Fruit fly (Drosophila melanogaster) whole organism, pupa: ENCODE measurements around the gene TSG101.

ENCODE experiments used
- CG12605 ChIP-seq: fragments of 200-800 bp; sonication (Bioruptor generic); IDR thresholded peaks from 2 replicates; pipeline ENCODE4 v1.3.6; 2022; ENCODE audit warnings: missing biosample characterization, missing genetic modification characterization
- CG13204 ChIP-seq: fragments of 200-800 bp; sonication (Bioruptor generic); optimal IDR thresholded peaks from 2 replicates; lab custom pipeline; 2018; ENCODE audit warnings: missing biosample characterization, mild to moderate bottlenecking, missing genetic modification characterization, moderate library complexity
- CG14655 ChIP-seq: fragments of 200-800 bp; sonication (Bioruptor generic); optimal IDR thresholded peaks from 3 replicates; lab custom pipeline; 2017; ENCODE audit warnings: mild to moderate bottlenecking, missing biosample characterization, missing genetic modification reagents, missing genetic modification characterization
- CG15710 ChIP-seq: fragments of 200-800 bp; sonication (Bioruptor generic); optimal IDR thresholded peaks from 2 replicates; lab custom pipeline; 2018; ENCODE audit warnings: missing biosample characterization, mild to moderate bottlenecking, missing genetic modification characterization, moderate library complexity
- CG17806 ChIP-seq: fragments of 200-800 bp; sonication (Bioruptor generic); optimal IDR thresholded peaks from 2 replicates; lab custom pipeline; 2018; ENCODE audit warnings: missing biosample characterization, mild to moderate bottlenecking, missing genetic modification characterization, moderate library complexity
- CG32121 ChIP-seq: fragments of 200-800 bp; sonication (Bioruptor generic); IDR thresholded peaks from 2 replicates; pipeline ENCODE4 v1.3.6; 2022; ENCODE audit warnings: missing biosample characterization, missing genetic modification characterization
- CG34367 ChIP-seq: fragments of 200-800 bp; sonication (Bioruptor generic); optimal IDR thresholded peaks from 2 replicates; lab custom pipeline; 2018; ENCODE audit warnings: missing biosample characterization, mild to moderate bottlenecking, missing genetic modification characterization
- CG4496 ChIP-seq: fragments of 200-800 bp; sonication (Bioruptor generic); IDR thresholded peaks from 3 replicates; pipeline ENCODE4 v1.3.6; 2022; ENCODE audit warnings: missing biosample characterization, missing genetic modification characterization
- CG8159 ChIP-seq: fragments of 200-800 bp; sonication (Bioruptor generic); optimal IDR thresholded peaks from 3 replicates; lab custom pipeline; 2018; ENCODE audit warnings: missing biosample characterization, mild to moderate bottlenecking, missing genetic modification characterization, moderate library complexity
- CG8301 ChIP-seq: fragments of 200-800 bp; sonication (Bioruptor generic); optimal IDR thresholded peaks from 2 replicates; lab custom pipeline; 2018; ENCODE audit warnings: missing biosample characterization, mild to moderate bottlenecking, missing genetic modification characterization
- CG9948 ChIP-seq: fragments of 200-800 bp; sonication (Bioruptor generic); optimal IDR thresholded peaks from 2 replicates; lab custom pipeline; 2018; ENCODE audit warnings: missing biosample characterization, mild to moderate bottlenecking, missing genetic modification characterization, moderate library complexity
- D1 ChIP-seq: fragments of 200-800 bp; sonication (Bioruptor generic); optimal IDR thresholded peaks from 2 replicates; lab custom pipeline; 2018; ENCODE audit warnings: missing biosample characterization, mild to moderate bottlenecking, missing genetic modification characterization, moderate library complexity
- EcR ChIP-seq: fragments of 200-800 bp; sonication (Bioruptor generic); optimal IDR thresholded peaks from 3 replicates; lab custom pipeline; 2019; ENCODE audit warnings: missing biosample characterization, missing genetic modification characterization, mild to moderate bottlenecking, moderate library complexity, missing genetic modification reagents
- Ets98B ChIP-seq: fragments of 200-800 bp; sonication (Bioruptor generic); IDR thresholded peaks from 2 replicates; pipeline ENCODE4 v1.3.6; 2022; ENCODE audit warnings: missing biosample characterization, missing genetic modification characterization
- Pif1A ChIP-seq: fragments of 200-800 bp; sonication (Bioruptor generic); optimal IDR thresholded peaks from 3 replicates; lab custom pipeline; 2016; ENCODE audit warnings: missing biosample characterization, missing genetic modification characterization
- Pif1B ChIP-seq: fragments of 200-800 bp; sonication (Bioruptor generic); optimal IDR thresholded peaks from 3 replicates; lab custom pipeline; 2016; ENCODE audit warnings: missing biosample characterization, missing genetic modification characterization
- Snoo ChIP-seq: fragments of 200-800 bp; sonication (Bioruptor generic); optimal IDR thresholded peaks from 3 replicates; lab custom pipeline; 2017; ENCODE audit warnings: missing biosample characterization, mild to moderate bottlenecking, missing genetic modification characterization, inconsistent platforms
- fd96Ca ChIP-seq: fragments of 200-800 bp; sonication (Bioruptor generic); IDR thresholded peaks from 3 replicates; pipeline ENCODE4 v1.3.6; 2022; ENCODE audit warnings: missing biosample characterization, missing genetic modification characterization
- gl ChIP-seq: fragments of 200-800 bp; sonication (Bioruptor generic); optimal IDR thresholded peaks from 2 replicates; lab custom pipeline; 2018; ENCODE audit warnings: missing biosample characterization, mild to moderate bottlenecking, missing genetic modification characterization
- rn ChIP-seq: fragments of 200-800 bp; sonication (Bioruptor generic); IDR thresholded peaks from 2 replicates; pipeline ENCODE4 v1.3.6; 2022; ENCODE audit warnings: missing biosample characterization, missing genetic modification characterization

TSG101 gene

DNA sequence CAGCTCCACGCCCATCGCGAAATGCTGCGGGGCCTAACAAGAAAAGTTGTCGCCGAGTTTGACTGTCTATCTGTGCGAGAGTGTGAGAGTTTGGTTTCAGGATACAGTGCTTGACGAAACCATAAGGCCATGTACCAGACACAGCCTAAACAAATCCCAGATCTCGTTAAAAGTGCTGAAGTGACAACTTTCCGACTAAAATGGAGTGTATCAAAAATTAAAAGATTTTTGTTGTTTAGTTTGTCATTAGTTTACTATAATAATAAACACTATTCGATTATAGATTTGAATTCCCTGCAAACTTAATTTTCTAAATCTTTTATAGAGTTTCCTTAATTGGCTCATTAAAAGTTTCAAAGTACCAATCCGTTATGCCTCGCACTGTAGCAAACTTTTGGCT, 51.6 kb downstream of the TSG101 start:
- TF ChIP-seq CG17806 (tag; lab: Kevin White, UChicago): no peak
- TF ChIP-seq CG12605: no peak
- TF ChIP-seq Snoo (tag; lab: Kevin White, UChicago): no peak
- no peak for TF ChIP-seq D1
- TF ChIP-seq fd96Ca (GFP tag; lab: Robert Waterston, UW): peak; percentile 44; the same call in 1 of the 3 replicates
- peak; percentile 8 for TF ChIP-seq CG14655 (GFP tag; lab: Kevin White, UChicago)
- TF ChIP-seq Pif1B: no peak
- no peak for TF ChIP-seq CG9948
- TF ChIP-seq CG8159 (tag; lab: Kevin White, UChicago): no peak
- peak; percentile 28; the same call in 1 of the 3 replicates for TF ChIP-seq CG4496 (GFP tag; lab: Robert Waterston, UW)
- no peak for TF ChIP-seq CG13204 (GFP tag; lab: Kevin White, UChicago)
- no peak for TF ChIP-seq Pif1A (GFP tag; lab: Kevin White, UChicago)
- TF ChIP-seq CG34367 (tag; lab: Kevin White, UChicago): no peak
- TF ChIP-seq gl (tag; lab: Kevin White, UChicago): no peak
- no peak for TF ChIP-seq CG32121
- peak; percentile 28; the same call in 1 of the 2 replicates for TF ChIP-seq Ets98B (GFP tag; lab: Robert Waterston, UW)
- no peak for TF ChIP-seq EcR
- no peak for TF ChIP-seq rn (GFP tag; lab: Robert Waterston, UW)
- TF ChIP-seq CG8301: no peak
- no peak for TF ChIP-seq CG15710
